Fruit fly (Drosophila melanogaster) whole organism, embryonic: ENCODE data around the gene Upf1.

Source experiments
- CG10147 ChIP-seq: fragments of 200-800 bp; sonication (Bioruptor generic); optimal IDR thresholded peaks from 2 replicates; lab custom pipeline; 2019; ENCODE audit warnings: missing biosample characterization, mild to moderate bottlenecking, missing genetic modification characterization, moderate library complexity
- CG11093 ChIP-seq: fragments of 200-800 bp; sonication (Bioruptor generic); IDR thresholded peaks from 3 replicates; pipeline ENCODE4 v1.3.6; 2022; ENCODE audit warnings: missing biosample characterization, missing genetic modification characterization
- CG11504 ChIP-seq: fragments of 200-800 bp; sonication (Bioruptor generic); optimal IDR thresholded peaks from 3 replicates; lab custom pipeline; 2019; ENCODE audit warnings: missing biosample characterization, mild to moderate bottlenecking, missing genetic modification characterization, moderate library complexity
- CG12391 ChIP-seq: fragments of 200-800 bp; sonication (Bioruptor generic); optimal IDR thresholded peaks from 3 replicates; lab custom pipeline; 2018; ENCODE audit warnings: missing biosample characterization, mild to moderate bottlenecking, missing genetic modification characterization, moderate library complexity
- CG12769 ChIP-seq: fragments of 200-800 bp; sonication (Bioruptor generic); optimal IDR thresholded peaks from 2 replicates; lab custom pipeline; 2019; ENCODE audit warnings: missing biosample characterization, mild to moderate bottlenecking, missing genetic modification characterization, moderate library complexity
- CG13296 ChIP-seq: fragments of 200-800 bp; sonication (Bioruptor generic); optimal IDR thresholded peaks from 3 replicates; lab custom pipeline; 2018; ENCODE audit warnings: missing biosample characterization, mild to moderate bottlenecking, missing genetic modification characterization
- CG13894 ChIP-seq: fragments of 200-800 bp; sonication (Bioruptor generic); optimal IDR thresholded peaks from 3 replicates; lab custom pipeline; 2018; ENCODE audit warnings: missing biosample characterization, mild to moderate bottlenecking, missing genetic modification characterization, moderate library complexity
- CG15601 ChIP-seq: fragments of 200-800 bp; sonication (Bioruptor generic); optimal IDR thresholded peaks from 3 replicates; lab custom pipeline; 2019; ENCODE audit warnings: missing biosample characterization, mild to moderate bottlenecking, missing genetic modification characterization, moderate library complexity
- CG1647 ChIP-seq: fragments of 200-800 bp; sonication (Bioruptor generic); optimal IDR thresholded peaks from 3 replicates; lab custom pipeline; 2016; ENCODE audit warnings: missing biosample characterization, missing genetic modification characterization
- CG16779 ChIP-seq: fragments of 200-800 bp; sonication (Bioruptor generic); IDR thresholded peaks from 2 replicates; pipeline ENCODE4 v1.3.6; 2022; ENCODE audit warnings: missing biosample characterization, missing genetic modification characterization
- CG17912 ChIP-seq: fragments of 200-800 bp; sonication (Bioruptor generic); optimal IDR thresholded peaks from 2 replicates; lab custom pipeline; 2018; ENCODE audit warnings: missing biosample characterization, mild to moderate bottlenecking, missing genetic modification characterization
- CG2116 ChIP-seq: fragments of 200-800 bp; sonication (Bioruptor generic); optimal IDR thresholded peaks from 3 replicates; lab custom pipeline; 2018; ENCODE audit warnings: missing biosample characterization, mild to moderate bottlenecking, missing genetic modification characterization
- CG2712 ChIP-seq: fragments of 200-800 bp; optimal IDR thresholded peaks from 3 replicates; lab custom pipeline; 2019; ENCODE audit warnings: missing biosample characterization, mild to moderate bottlenecking, missing genetic modification characterization, moderate library complexity
- CG2889 ChIP-seq: fragments of 200-800 bp; sonication (Bioruptor generic); IDR thresholded peaks from 3 replicates; pipeline ENCODE4 v1.3.6; 2022; ENCODE audit warnings: missing biosample characterization, missing genetic modification characterization
- CG32772 ChIP-seq: fragments of 200-800 bp; sonication (Bioruptor generic); IDR thresholded peaks from 2 replicates; pipeline ENCODE4 v1.3.6; 2022; ENCODE audit warnings: missing biosample characterization, missing genetic modification characterization
- CG33213 ChIP-seq: fragments of 200-800 bp; sonication (Bioruptor generic); optimal IDR thresholded peaks from 3 replicates; lab custom pipeline; 2016; ENCODE audit warnings: missing biosample characterization, missing genetic modification characterization
- CG34224 ChIP-seq: fragments of 200-800 bp; sonication (Bioruptor generic); IDR thresholded peaks from 3 replicates; pipeline ENCODE4 v1.3.6; 2022; ENCODE audit warnings: missing biosample characterization, missing genetic modification characterization; ENCODE audit not compliant: partially characterized antibody
- CG3726 ChIP-seq: fragments of 200-800 bp; sonication (Bioruptor generic); IDR thresholded peaks from 3 replicates; pipeline ENCODE4, ENCODE4 v1.3.6; 2022; ENCODE audit warnings: missing biosample characterization, missing genetic modification characterization
- CG42726 ChIP-seq: fragments of 200-800 bp; sonication (Bioruptor generic); IDR thresholded peaks from 2 replicates; pipeline ENCODE4 v1.3.6; 2022; ENCODE audit warnings: missing biosample characterization, missing genetic modification characterization; ENCODE audit not compliant: partially characterized antibody
- CG43689 ChIP-seq: fragments of 200-800 bp; sonication (Bioruptor generic); IDR thresholded peaks from 2 replicates; pipeline ENCODE4 v1.3.6; 2022; ENCODE audit warnings: missing biosample characterization, missing genetic modification characterization
- CG7928 ChIP-seq: fragments of 200-800 bp; sonication (Bioruptor generic); optimal IDR thresholded peaks from 2 replicates; lab custom pipeline; 2017; ENCODE audit warnings: missing biosample characterization, mild to moderate bottlenecking, missing genetic modification characterization
- CG8924 ChIP-seq: fragments of 200-800 bp; optimal IDR thresholded peaks from 3 replicates; lab custom pipeline; 2019; ENCODE audit warnings: missing biosample characterization, mild to moderate bottlenecking, missing genetic modification characterization, moderate library complexity
- CG9609 ChIP-seq: fragments of 200-800 bp; sonication (Bioruptor generic); optimal IDR thresholded peaks from 3 replicates; lab custom pipeline; 2016; ENCODE audit warnings: missing biosample characterization, missing genetic modification characterization
- Ets65A ChIP-seq: fragments of 200-800 bp; sonication (Bioruptor generic); peaks from one replicate; lab custom pipeline; 2016; ENCODE audit warnings: missing biosample characterization, missing genetic modification characterization
- GATAe ChIP-seq: fragments of 200-800 bp; sonication (Bioruptor generic); conservative IDR thresholded peaks from 2 replicates; pipeline ENCODE4 v1.3.6; 2022; ENCODE audit warnings: missing biosample characterization, missing genetic modification characterization
- HLH4C ChIP-seq: fragments of 200-800 bp; sonication (Bioruptor generic); IDR thresholded peaks from 3 replicates; pipeline ENCODE4 v1.3.6; 2022; ENCODE audit warnings: missing biosample characterization, missing genetic modification characterization; ENCODE audit not compliant: partially characterized antibody
- MTF-1 ChIP-seq: fragments of 200-800 bp; sonication (Bioruptor generic); optimal IDR thresholded peaks from 2 replicates; lab custom pipeline; 2018; ENCODE audit warnings: missing biosample characterization, mild to moderate bottlenecking, missing genetic modification characterization, borderline replicate concordance
- Med ChIP-seq: fragments of 200-800 bp; sonication (Bioruptor generic); peaks from one replicate; lab custom pipeline; 2016; ENCODE audit warnings: missing biosample characterization, missing genetic modification characterization, mild to moderate bottlenecking, inconsistent platforms, moderate library complexity
- Meics ChIP-seq: fragments of 200-800 bp; sonication (Bioruptor generic); optimal IDR thresholded peaks from 2 replicates; lab custom pipeline; 2017; ENCODE audit warnings: missing biosample characterization, mild to moderate bottlenecking, missing genetic modification characterization
- Neu2 ChIP-seq: fragments of 200-800 bp; sonication (Bioruptor generic); optimal IDR thresholded peaks from 3 replicates; lab custom pipeline; 2016; ENCODE audit warnings: missing biosample characterization, missing genetic modification characterization, borderline replicate concordance
- Ptx1 ChIP-seq: fragments of 200-800 bp; sonication (Bioruptor generic); IDR thresholded peaks from 2 replicates; pipeline ENCODE4 v1.3.6; 2022; ENCODE audit warnings: missing biosample characterization, missing genetic modification characterization
- Side ChIP-seq: fragments of 200-800 bp; sonication (Bioruptor generic); optimal IDR thresholded peaks from 2 replicates; lab custom pipeline; 2016; ENCODE audit warnings: missing biosample characterization, missing genetic modification characterization
- Sin3A ChIP-seq: fragments of >200 bp; optimal IDR thresholded peaks from 2 replicates; lab custom pipeline; 2018
- Sry-β ChIP-seq: fragments of 200-800 bp; sonication (Bioruptor generic); optimal IDR thresholded peaks from 2 replicates; lab custom pipeline; 2018; ENCODE audit warnings: missing biosample characterization, mild to moderate bottlenecking, missing genetic modification characterization, moderate library complexity
- Stat92E ChIP-seq, 3 experiments: fragments of >200 bp in 2 of 3; fragments of 200-800 bp in 1 of 3; sonication (Bioruptor generic) in 1 of 3; optimal IDR thresholded peaks; 2 replicates each; lab custom pipeline; 2017 to 2019; ENCODE audit warnings: missing biosample characterization in 3 of 3, missing genetic modification characterization in 3 of 3, mild to moderate bottlenecking in 1 of 3, moderate library complexity in 1 of 3
- al ChIP-seq: fragments of 200-800 bp; sonication (Bioruptor generic); IDR thresholded peaks from 2 replicates; pipeline ENCODE4 v1.3.6; 2022; ENCODE audit warnings: missing biosample characterization, missing genetic modification characterization
- bab2 ChIP-seq: fragments of 200-800 bp; sonication (Bioruptor generic); optimal IDR thresholded peaks from 2 replicates; lab custom pipeline; 2016; ENCODE audit warnings: missing biosample characterization, missing genetic modification characterization
- bigmax ChIP-seq: fragments of 200-800 bp; sonication (Bioruptor generic); optimal IDR thresholded peaks from 2 replicates; lab custom pipeline; 2018; ENCODE audit warnings: missing biosample characterization, mild to moderate bottlenecking, missing genetic modification characterization
- cas ChIP-seq: fragments of 200-800 bp; sonication (Bioruptor generic); IDR thresholded peaks from 2 replicates; pipeline ENCODE4 v1.3.6; 2022; ENCODE audit warnings: missing biosample characterization, missing genetic modification characterization
- chm ChIP-seq: fragments of 200-800 bp; sonication (Bioruptor generic); IDR thresholded peaks from 2 replicates; pipeline ENCODE4 v1.3.6; 2022; ENCODE audit warnings: missing biosample characterization, missing genetic modification characterization
- dpn ChIP-seq, 2 experiments: fragments of 200-800 bp; sonication (Bioruptor generic); optimal IDR thresholded peaks; 3 replicates each; lab custom pipeline; 2016; ENCODE audit warnings: missing biosample characterization in 2 of 2, missing genetic modification characterization in 2 of 2
- en ChIP-seq: fragments of 200-800 bp; sonication (Bioruptor generic); optimal IDR thresholded peaks from 2 replicates; lab custom pipeline; 2016; ENCODE audit warnings: missing biosample characterization, missing genetic modification characterization
- mirr ChIP-seq: fragments of 200-800 bp; sonication (Bioruptor generic); optimal IDR thresholded peaks from 3 replicates; lab custom pipeline; 2018; ENCODE audit warnings: missing biosample characterization, mild to moderate bottlenecking, missing genetic modification characterization
- repo ChIP-seq: fragments of 200-800 bp; sonication (Bioruptor generic); optimal IDR thresholded peaks from 2 replicates; lab custom pipeline; 2016; ENCODE audit warnings: missing biosample characterization, missing genetic modification characterization
- sug ChIP-seq: fragments of 200-800 bp; optimal IDR thresholded peaks from 2 replicates; lab custom pipeline; 2019; ENCODE audit warnings: missing biosample characterization, mild to moderate bottlenecking, missing genetic modification characterization, moderate library complexity
- tin ChIP-seq: fragments of 200-800 bp; sonication (Bioruptor generic); optimal IDR thresholded peaks from 3 replicates; lab custom pipeline; 2016; ENCODE audit warnings: missing biosample characterization, missing genetic modification characterization
- tll ChIP-seq, 2 experiments: fragments of 200-800 bp in 1 of 2; fragments of >200 bp in 1 of 2; sonication (Bioruptor generic) in 1 of 2; optimal IDR thresholded peaks; 2 replicates each; lab custom pipeline; 2017 to 2019; ENCODE audit warnings: missing biosample characterization in 2 of 2, missing genetic modification characterization in 2 of 2, mild to moderate bottlenecking in 1 of 2, moderate library complexity in 1 of 2
- tup ChIP-seq: fragments of 200-800 bp; sonication (Bioruptor generic); optimal IDR thresholded peaks from 2 replicates; lab custom pipeline; 2016; ENCODE audit warnings: missing biosample characterization, mild to moderate bottlenecking, missing genetic modification characterization, moderate library complexity
- usp ChIP-seq: fragments of >200 bp; optimal IDR thresholded peaks from 2 replicates; lab custom pipeline; 2017; ENCODE audit warnings: missing biosample characterization, missing genetic modification characterization
- wdn ChIP-seq: fragments of 200-800 bp; sonication (Bioruptor generic); IDR thresholded peaks from 2 replicates; pipeline ENCODE4 v1.3.6; 2022; ENCODE audit warnings: missing biosample characterization, missing genetic modification characterization

The Upf1 gene

DNA sequence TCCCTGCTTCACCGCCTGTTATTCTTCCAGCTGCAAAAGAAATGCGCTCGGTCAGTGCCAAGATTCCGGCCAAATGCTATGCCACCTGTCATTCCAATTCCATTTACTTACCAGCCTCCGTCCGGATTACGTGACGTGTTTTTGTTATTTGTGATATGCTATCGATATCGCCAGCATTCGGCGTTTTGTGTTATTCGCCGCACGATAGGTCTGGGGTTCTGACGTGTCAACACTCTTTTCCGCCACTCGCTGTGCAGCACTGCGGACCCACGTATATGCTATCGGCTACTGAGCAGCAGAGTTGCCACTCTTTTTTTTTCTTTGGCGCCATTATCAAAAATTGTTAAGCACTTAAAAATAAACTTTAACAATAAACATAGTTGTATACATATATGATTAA lies 52.9 kb downstream of the Upf1 start, which contains the start of gene p24-1 (continued):
- TF ChIP-seq CG13894 (tag; lab: Kevin White, UChicago) (peak; percentile 71), CG8924 (no peak), wdn (GFP tag; lab: Robert Waterston, UW) (0 out of 2 replicates have a peak, but pooled peaks have one; percentile 32), dpn (GFP tag; optimal IDR thresholded peaks at IDR 0.05; lab: Kevin White, UChicago) (peak; percentile 51 to 64), Stat92E (GFP tag; optimal IDR thresholded peaks at IDR 0.05; lab: Kevin White, UChicago) (peak in 1 of 3 experiments; percentile 20), GATAe (GFP tag; lab: Robert Waterston, UW) (no peak), CG1647 (GFP tag; lab: Kevin White, UChicago) (peak; percentile 22), CG10147 (peak; percentile 1), tup (no peak), Sry-β (GFP tag; lab: Kevin White, UChicago) (peak; percentile 63), CG32772 (GFP tag; lab: Robert Waterston, UW) (0 out of 2 replicates have a peak, but pooled peaks have one; percentile 15), cas (GFP tag; lab: Robert Waterston, UW) (no peak), en (GFP tag; lab: Kevin White, UChicago) (no peak), CG17912 (GFP tag; lab: Kevin White, UChicago) (peak; percentile 15), CG3726 (GFP tag; lab: Robert Waterston, UW) (no peak), Side (GFP tag; lab: Kevin White, UChicago) (peak; percentile 57), Ets65A (peak; percentile 96), CG11504 (tag; lab: Kevin White, UChicago) (peak; percentile 36), chm (GFP tag; lab: Robert Waterston, UW) (0 out of 2 replicates have a peak, but pooled peaks have one; percentile 44), CG2116 (peak; percentile 90), CG42726 (GFP tag; lab: Robert Waterston, UW) (peak; percentile 94), bab2 (GFP tag; lab: Kevin White, UChicago) (peak; percentile 11), CG2889 (GFP tag; lab: Robert Waterston, UW) (no peak), CG15601 (peak; percentile 34), CG34224 (GFP tag; lab: Robert Waterston, UW) (peak; percentile 89), Med (GFP tag; lab: Kevin White, UChicago) (peak; percentile 95), CG13296 (GFP tag; lab: Kevin White, UChicago) (peak; percentile 28), Meics (peak; percentile 34), CG11093 (GFP tag; lab: Robert Waterston, UW) (no peak), CG43689 (GFP tag; lab: Robert Waterston, UW) (no peak), tll (GFP tag; optimal IDR thresholded peaks at IDR 0.05; lab: Kevin White, UChicago) (no peak), repo (GFP tag; lab: Kevin White, UChicago) (peak; percentile 31), CG12391 (tag; lab: Kevin White, UChicago) (peak; percentile 36), usp (GFP tag; lab: Kevin White, UChicago) (no peak), Sin3A (lab: Kevin White, UChicago) (peak; percentile 22), al (GFP tag; lab: Robert Waterston, UW) (0 out of 2 replicates have a peak, but pooled peaks have one; percentile 11), tin (GFP tag; lab: Kevin White, UChicago) (peak; percentile 49), CG9609 (GFP tag; lab: Kevin White, UChicago) (peak; percentile 64), HLH4C (GFP tag; lab: Robert Waterston, UW) (peak; percentile 83), Ptx1 (peak; percentile 29; the same call in 1 of the 2 replicates), bigmax (GFP tag; lab: Kevin White, UChicago) (no peak), CG16779 (GFP tag; lab: Robert Waterston, UW) (peak; percentile 69), CG33213 (GFP tag; lab: Kevin White, UChicago) (peak; percentile 52), sug (tag; lab: Kevin White, UChicago) (peak; percentile 61), CG12769 (tag; lab: Kevin White, UChicago) (peak; percentile 30), Neu2 (no peak), CG7928 (GFP tag; lab: Kevin White, UChicago) (peak; percentile 11), CG2712 (peak; percentile 46), MTF-1 (GFP tag; lab: Kevin White, UChicago) (peak; percentile 37), mirr (GFP tag; lab: Kevin White, UChicago) (peak; percentile 39)
